Worm (Caenorhabditis elegans): Measurements from ENCODE around the gene C45G7.4.

ce11 chrIV:2464156-2464555 is 31.4 kb downstream of the C45G7.4 start, which contains the start of gene ilys-3:
- TF ChIP-seq him-1 (tag; optimal IDR thresholded peaks at IDR 0.05) (no peak), ztf-22 (GFP tag; optimal IDR thresholded peaks at IDR 0.05) (no peak), F33H1.4 (GFP tag; IDR thresholded peaks at IDR 0.05) (no peak), hmg-20 (GFP tag; IDR thresholded peaks at IDR 0.05) (no peak), lsy-27 (tag; optimal IDR thresholded peaks at IDR 0.05; ENCODE audit: borderline replicate concordance, insufficient read depth) (no peak), ama-1 (optimal IDR thresholded peaks at IDR 0.05) (no peak), ama-1 (GFP tag; optimal IDR thresholded peaks at IDR 0.05) (no peak), lag-1 (GFP tag; IDR thresholded peaks at IDR 0.05) (no peak)
